Worm (Caenorhabditis elegans): ENCODE measurements around the gene C45B11.5.

- TF ChIP-seq tab-1 (GFP tag; IDR thresholded peaks at IDR 0.05) (no peak), med-1 (GFP tag; optimal IDR thresholded peaks at IDR 0.05; ENCODE audit: insufficient read depth) (no peak)
These were observed 21.5 kb downstream of the C45B11.5 start, which contains the start of gene T04C12.9 for ce11 chrV:11063115-11063514.
